Fruit fly (Drosophila melanogaster) whole organism, pupa: ENCODE results near the gene CG4301.

ENCODE experiments used
- CG10348 ChIP-seq: fragments of 200-800 bp; sonication (Bioruptor generic); IDR thresholded peaks from 2 replicates; pipeline ENCODE4 v1.3.6; 2022; ENCODE audit warnings: missing biosample characterization, missing genetic modification characterization
- CG12605 ChIP-seq: fragments of 200-800 bp; sonication (Bioruptor generic); IDR thresholded peaks from 2 replicates; pipeline ENCODE4 v1.3.6; 2022; ENCODE audit warnings: missing biosample characterization, missing genetic modification characterization
- CG13204 ChIP-seq: fragments of 200-800 bp; sonication (Bioruptor generic); optimal IDR thresholded peaks from 2 replicates; lab custom pipeline; 2018; ENCODE audit warnings: missing biosample characterization, mild to moderate bottlenecking, missing genetic modification characterization, moderate library complexity
- CG14655 ChIP-seq: fragments of 200-800 bp; sonication (Bioruptor generic); optimal IDR thresholded peaks from 3 replicates; lab custom pipeline; 2017; ENCODE audit warnings: mild to moderate bottlenecking, missing biosample characterization, missing genetic modification reagents, missing genetic modification characterization
- CG15710 ChIP-seq: fragments of 200-800 bp; sonication (Bioruptor generic); optimal IDR thresholded peaks from 2 replicates; lab custom pipeline; 2018; ENCODE audit warnings: missing biosample characterization, mild to moderate bottlenecking, missing genetic modification characterization, moderate library complexity
- CG17806 ChIP-seq: fragments of 200-800 bp; sonication (Bioruptor generic); optimal IDR thresholded peaks from 2 replicates; lab custom pipeline; 2018; ENCODE audit warnings: missing biosample characterization, mild to moderate bottlenecking, missing genetic modification characterization, moderate library complexity
- CG32121 ChIP-seq: fragments of 200-800 bp; sonication (Bioruptor generic); IDR thresholded peaks from 2 replicates; pipeline ENCODE4 v1.3.6; 2022; ENCODE audit warnings: missing biosample characterization, missing genetic modification characterization
- CG34367 ChIP-seq: fragments of 200-800 bp; sonication (Bioruptor generic); optimal IDR thresholded peaks from 2 replicates; lab custom pipeline; 2018; ENCODE audit warnings: missing biosample characterization, mild to moderate bottlenecking, missing genetic modification characterization
- CG4496 ChIP-seq: fragments of 200-800 bp; sonication (Bioruptor generic); IDR thresholded peaks from 3 replicates; pipeline ENCODE4 v1.3.6; 2022; ENCODE audit warnings: missing biosample characterization, missing genetic modification characterization
- CG8159 ChIP-seq: fragments of 200-800 bp; sonication (Bioruptor generic); optimal IDR thresholded peaks from 3 replicates; lab custom pipeline; 2018; ENCODE audit warnings: missing biosample characterization, mild to moderate bottlenecking, missing genetic modification characterization, moderate library complexity
- CG8301 ChIP-seq: fragments of 200-800 bp; sonication (Bioruptor generic); optimal IDR thresholded peaks from 2 replicates; lab custom pipeline; 2018; ENCODE audit warnings: missing biosample characterization, mild to moderate bottlenecking, missing genetic modification characterization
- CG9948 ChIP-seq: fragments of 200-800 bp; sonication (Bioruptor generic); optimal IDR thresholded peaks from 2 replicates; lab custom pipeline; 2018; ENCODE audit warnings: missing biosample characterization, mild to moderate bottlenecking, missing genetic modification characterization, moderate library complexity
- D1 ChIP-seq: fragments of 200-800 bp; sonication (Bioruptor generic); optimal IDR thresholded peaks from 2 replicates; lab custom pipeline; 2018; ENCODE audit warnings: missing biosample characterization, mild to moderate bottlenecking, missing genetic modification characterization, moderate library complexity
- EcR ChIP-seq: fragments of 200-800 bp; sonication (Bioruptor generic); optimal IDR thresholded peaks from 3 replicates; lab custom pipeline; 2019; ENCODE audit warnings: missing biosample characterization, missing genetic modification characterization, mild to moderate bottlenecking, moderate library complexity, missing genetic modification reagents
- Ets98B ChIP-seq: fragments of 200-800 bp; sonication (Bioruptor generic); IDR thresholded peaks from 2 replicates; pipeline ENCODE4 v1.3.6; 2022; ENCODE audit warnings: missing biosample characterization, missing genetic modification characterization
- Pif1A ChIP-seq: fragments of 200-800 bp; sonication (Bioruptor generic); optimal IDR thresholded peaks from 3 replicates; lab custom pipeline; 2016; ENCODE audit warnings: missing biosample characterization, missing genetic modification characterization
- Pif1B ChIP-seq: fragments of 200-800 bp; sonication (Bioruptor generic); optimal IDR thresholded peaks from 3 replicates; lab custom pipeline; 2016; ENCODE audit warnings: missing biosample characterization, missing genetic modification characterization
- Snoo ChIP-seq: fragments of 200-800 bp; sonication (Bioruptor generic); optimal IDR thresholded peaks from 3 replicates; lab custom pipeline; 2017; ENCODE audit warnings: missing biosample characterization, mild to moderate bottlenecking, missing genetic modification characterization, inconsistent platforms
- fd96Ca ChIP-seq: fragments of 200-800 bp; sonication (Bioruptor generic); IDR thresholded peaks from 3 replicates; pipeline ENCODE4 v1.3.6; 2022; ENCODE audit warnings: missing biosample characterization, missing genetic modification characterization
- gl ChIP-seq: fragments of 200-800 bp; sonication (Bioruptor generic); optimal IDR thresholded peaks from 2 replicates; lab custom pipeline; 2018; ENCODE audit warnings: missing biosample characterization, mild to moderate bottlenecking, missing genetic modification characterization
- rn ChIP-seq: fragments of 200-800 bp; sonication (Bioruptor generic); IDR thresholded peaks from 2 replicates; pipeline ENCODE4 v1.3.6; 2022; ENCODE audit warnings: missing biosample characterization, missing genetic modification characterization

The CG4301 gene

DNA sequence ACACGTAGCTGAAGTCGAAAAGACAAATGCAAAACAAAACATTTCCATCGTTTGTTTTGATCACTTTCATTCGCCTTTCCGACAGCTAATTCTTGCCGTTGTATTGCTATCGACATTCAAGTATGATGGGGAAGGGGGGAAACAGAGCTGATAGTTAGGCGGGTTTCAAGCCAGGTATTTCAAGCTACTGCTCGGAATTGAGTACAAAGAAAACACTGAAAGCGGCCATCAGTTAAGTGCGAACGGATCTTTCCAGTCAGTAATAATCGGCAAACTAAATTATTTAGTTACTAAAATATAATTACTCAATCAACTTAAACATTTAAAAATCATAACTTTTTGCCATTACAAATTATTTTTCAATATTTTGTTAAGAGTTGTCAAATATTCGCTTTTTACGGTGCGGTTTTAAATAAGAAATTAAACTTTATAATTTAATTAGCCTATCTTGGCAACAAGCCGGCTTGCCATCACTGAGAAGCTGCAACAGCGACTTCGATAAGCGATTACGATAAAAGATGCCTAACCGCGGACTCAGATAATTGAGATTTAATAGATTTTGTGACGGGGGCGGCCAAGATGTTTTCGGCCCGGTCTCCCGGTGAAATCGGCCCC is 22.6 kb downstream of the CG4301 start:
- no peak for TF ChIP-seq CG17806 (tag; lab: Kevin White, UChicago)
- TF ChIP-seq CG10348, result no peak
- peak; percentile 34 for TF ChIP-seq CG8159
- peak; percentile 4 for TF ChIP-seq CG9948 (tag; lab: Kevin White, UChicago)
- TF ChIP-seq gl, result no peak

DNA sequence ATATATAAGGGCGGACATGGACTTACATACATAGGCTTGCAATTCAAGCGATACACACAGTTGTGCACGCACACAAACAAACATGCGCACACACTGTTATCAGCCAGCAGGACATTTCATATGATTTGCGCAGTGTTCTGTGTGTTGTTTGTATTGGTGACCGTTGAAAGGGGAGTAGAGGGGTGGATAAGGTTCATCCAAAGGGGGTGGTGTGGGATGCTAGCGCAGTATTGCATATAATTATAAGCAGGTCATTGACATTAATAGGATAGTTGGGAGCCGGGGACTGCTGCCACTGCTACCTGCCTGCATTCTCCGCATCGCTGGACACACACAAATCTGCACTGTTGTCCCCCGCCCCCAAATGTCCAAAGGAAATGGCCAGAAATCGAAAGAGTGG is 23.2 kb downstream of the CG4301 start:
- TF ChIP-seq CG34367 (tag; lab: Kevin White, UChicago) (no peak), EcR (GFP tag; lab: Kevin White, UChicago) (peak; percentile 71), CG12605 (GFP tag; lab: Robert Waterston, UW) (no peak)

DNA sequence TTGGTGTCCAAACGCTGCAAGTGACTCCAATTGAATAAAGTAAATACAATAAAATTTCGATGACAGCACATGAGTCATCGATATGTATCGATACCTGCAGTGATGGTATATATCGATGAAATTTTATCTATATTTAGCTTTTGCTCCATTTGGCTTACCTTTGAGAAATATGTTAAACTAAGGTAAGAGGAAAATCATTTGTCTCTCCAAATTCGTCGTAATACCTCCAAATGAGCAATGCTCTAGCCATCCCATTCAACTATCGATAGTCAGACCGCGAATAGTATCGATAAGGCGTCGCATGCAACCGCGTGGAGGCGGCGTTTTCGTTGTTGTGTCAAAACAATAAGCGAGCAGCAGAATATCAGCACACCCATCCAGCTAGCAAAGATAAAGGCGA is 35.9 kb downstream of the CG4301 start, which contains the start of the genes Cdc50 and rngo:
TSS of gene Cdc50 (minus strand) at position 52 of the 400 bp plus-strand sequence.
TSS of gene rngo (plus strand) at position 189 of the 400 bp plus-strand sequence.
- TF ChIP-seq Pif1A (GFP tag; lab: Kevin White, UChicago) (no peak), Snoo (no peak), CG9948 (tag; lab: Kevin White, UChicago) (peak; percentile 2), CG13204 (GFP tag; lab: Kevin White, UChicago) (no peak), EcR (GFP tag; lab: Kevin White, UChicago) (no peak)

DNA sequence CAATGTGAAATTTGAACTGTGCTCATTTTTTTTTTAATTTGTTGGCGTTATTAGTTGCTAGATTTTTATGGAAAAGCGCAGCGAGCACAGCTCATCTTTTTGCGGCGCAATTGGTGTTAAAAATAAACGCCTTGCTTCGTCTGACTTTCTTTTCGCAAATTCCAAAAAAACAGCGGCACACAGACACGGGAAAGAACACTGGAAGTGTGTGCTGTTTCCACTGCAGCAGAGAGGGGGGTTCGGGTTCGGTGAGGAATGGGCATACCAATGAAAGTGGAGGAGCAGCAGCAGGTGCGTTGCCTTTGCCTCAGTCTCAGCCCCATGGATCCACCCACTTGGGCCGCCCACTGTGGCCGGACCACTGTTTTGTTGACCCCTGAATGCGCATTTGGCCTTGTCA is 37.1 kb downstream of the CG4301 start:
- TF ChIP-seq CG12605 (GFP tag; lab: Robert Waterston, UW) (no peak), CG34367 (tag; lab: Kevin White, UChicago) (no peak), CG8301 (tag; lab: Kevin White, UChicago) (no peak), CG9948 (tag; lab: Kevin White, UChicago) (no peak), CG4496 (no peak), CG17806 (tag; lab: Kevin White, UChicago) (no peak), fd96Ca (GFP tag; lab: Robert Waterston, UW) (no peak), rn (GFP tag; lab: Robert Waterston, UW) (no peak), Pif1B (GFP tag; lab: Kevin White, UChicago) (no peak), gl (no peak), Snoo (no peak), Ets98B (no peak), CG13204 (GFP tag; lab: Kevin White, UChicago) (no peak), CG32121 (no peak), CG8159 (no peak), CG10348 (no peak)

DNA sequence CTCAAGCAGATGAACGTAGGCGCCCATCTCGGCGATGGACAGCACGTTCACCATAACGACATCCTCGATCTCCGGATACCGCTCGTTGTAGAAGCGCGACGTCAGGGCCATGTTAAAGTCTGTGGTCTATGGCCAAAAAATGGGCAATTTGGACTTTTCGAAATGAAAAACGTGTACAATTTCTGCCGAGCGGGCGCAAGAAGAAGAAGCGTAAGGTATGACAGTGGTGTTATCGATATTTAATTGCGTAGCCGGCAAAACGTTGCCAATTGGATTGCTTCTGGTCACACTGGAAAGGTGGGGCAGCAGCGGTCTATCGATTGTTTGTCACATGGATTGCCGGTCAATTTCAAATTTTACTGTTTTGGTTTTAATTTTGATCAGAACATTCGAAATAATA is 41.5 kb downstream of the CG4301 start, which contains the start of gene eIF2alpha:
TSS of gene eIF2alpha (minus strand) at position 225 of the 400 bp plus-strand sequence.
- 0 out of 2 replicates have a peak, but pooled peaks have one; percentile 18 for TF ChIP-seq CG12605 (GFP tag; lab: Robert Waterston, UW)
- no peak for TF ChIP-seq CG13204 (GFP tag; lab: Kevin White, UChicago)
- no peak for TF ChIP-seq Ets98B

DNA sequence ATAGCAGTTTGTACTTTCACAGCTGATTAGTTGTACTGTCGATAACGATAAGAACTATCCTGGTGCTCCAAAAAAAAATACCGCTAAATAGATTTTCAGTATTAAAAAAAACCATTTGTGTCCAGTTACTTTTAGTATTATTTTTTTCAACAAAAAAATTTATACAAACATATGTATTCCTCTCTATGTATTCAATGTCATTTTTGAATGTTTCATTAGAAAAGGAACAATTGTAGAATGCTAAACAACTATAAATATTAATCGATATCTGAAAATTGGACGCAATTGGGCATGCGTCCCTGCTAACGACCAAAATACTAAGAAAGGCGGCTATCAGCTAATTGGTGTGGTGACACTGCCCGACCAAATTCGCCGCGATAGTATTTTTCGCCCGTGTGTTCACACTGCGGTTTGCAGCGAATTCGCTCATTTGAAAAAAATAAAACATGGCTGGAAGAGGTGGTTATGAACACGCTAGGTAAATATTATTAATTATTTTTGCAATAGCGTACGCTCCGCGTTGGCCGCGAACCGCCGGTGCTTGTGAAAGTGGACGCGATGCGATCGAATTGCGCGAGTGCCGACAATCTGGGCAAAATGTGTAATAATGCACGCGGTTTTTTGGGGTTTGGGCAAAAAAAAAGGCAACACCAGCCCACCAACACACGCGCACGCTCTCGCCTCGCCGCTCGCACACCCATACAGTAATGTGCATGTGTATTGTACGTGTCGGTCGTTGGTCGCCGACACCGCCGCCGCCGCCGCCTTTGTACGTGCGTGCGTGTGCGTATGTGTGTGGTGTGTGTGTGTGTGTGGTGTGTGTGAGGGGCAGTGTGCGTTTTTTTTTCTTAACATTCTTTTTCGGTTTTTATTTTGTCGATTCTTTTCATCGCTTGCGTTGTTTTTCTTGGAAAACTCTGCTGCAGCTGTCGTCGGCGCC is 43.2 kb downstream of the CG4301 start, which contains the start of the genes CG34015 and eIF4H1:
TSS of gene CG34015 (minus strand) at position 51 of the 940 bp plus-strand sequence.
TSS of gene eIF4H1 (plus strand) at position 414 of the 940 bp plus-strand sequence.
- TF ChIP-seq CG12605 (GFP tag; lab: Robert Waterston, UW) (peak; percentile 70; the same call in 1 of the 2 replicates), Pif1A (GFP tag; lab: Kevin White, UChicago) (peak; percentile 60), EcR (GFP tag; lab: Kevin White, UChicago) (peak; percentile 92), CG14655 (GFP tag; lab: Kevin White, UChicago) (no peak), CG8301 (tag; lab: Kevin White, UChicago) (peak; percentile 58), CG34367 (tag; lab: Kevin White, UChicago) (peak; percentile 25), gl (peak; percentile 63), CG13204 (GFP tag; lab: Kevin White, UChicago) (peak; percentile 76), rn (GFP tag; lab: Robert Waterston, UW) (peak; percentile 3; the same call in 1 of the 2 replicates), CG17806 (tag; lab: Kevin White, UChicago) (peak; percentile 17), CG4496 (peak; percentile 80), D1 (tag; lab: Kevin White, UChicago) (no peak), Snoo (peak; percentile 63), Ets98B (peak; percentile 80), CG32121 (peak; percentile 85), CG9948 (tag; lab: Kevin White, UChicago) (peak; percentile 40), Pif1B (GFP tag; lab: Kevin White, UChicago) (peak; percentile 62), CG8159 (peak; percentile 63), fd96Ca (GFP tag; lab: Robert Waterston, UW) (no peak), CG10348 (no peak), CG15710 (peak; percentile 62)
- TF ChIP-seq, all 21 proteins: peak for 17
